Worm (Caenorhabditis elegans): ENCODE results near the gene T03F6.10.

- peak; percentile 87 for TF ChIP-seq ces-1 (GFP tag; optimal IDR thresholded peaks at IDR 0.05)
- TF ChIP-seq mep-1 (tag; optimal IDR thresholded peaks at IDR 0.05), result no peak
- TF ChIP-seq ztf-11 (tag; optimal IDR thresholded peaks at IDR 0.05), result no peak
- TF ChIP-seq unc-62 (GFP tag; optimal IDR thresholded peaks at IDR 0.05), result no peak
- no peak for TF ChIP-seq nhr-2 (tag; optimal IDR thresholded peaks at IDR 0.05)
- no peak for TF ChIP-seq elt-3 (tag; optimal IDR thresholded peaks at IDR 0.05)
- TF ChIP-seq lin-13 (tag; optimal IDR thresholded peaks at IDR 0.05), result no peak
- no peak for TF ChIP-seq sptf-1 (tag; optimal IDR thresholded peaks at IDR 0.05)
- no peak for TF ChIP-seq blmp-1 (tag; optimal IDR thresholded peaks at IDR 0.05)
- TF ChIP-seq nhr-76 (tag; optimal IDR thresholded peaks at IDR 0.05), result no peak
- TF ChIP-seq nhr-237 (tag; optimal IDR thresholded peaks at IDR 0.05), result no peak
- no peak for TF ChIP-seq nhr-12 (tag; optimal IDR thresholded peaks at IDR 0.05)
Observed at ce11 chrIII:13376304-13376760, 1.8 kb downstream of the T03F6.10 start, which contains the start of gene lis-1.
